Worm (Caenorhabditis elegans) whole organism, early embryonic: ENCODE data around the gene fbxb-6.

Experiments used
- B0310.2 ChIP-seq: sonication (generic microtip); optimal IDR thresholded peaks from 2 replicates; lab custom pipeline; 2016; ENCODE audit warnings: mild to moderate bottlenecking, missing genetic modification characterization, missing compliant biosample characterization
- F13C5.2 ChIP-seq: sonication (generic microtip); optimal IDR thresholded peaks from 2 replicates; lab custom pipeline; 2017; ENCODE audit warnings: mild to moderate bottlenecking, missing genetic modification characterization, inconsistent platforms, missing compliant biosample characterization
- ama-1 ChIP-seq: fragments of 150-350 bp; optimal IDR thresholded peaks from 2 replicates; lab custom pipeline; 2014
- ceh-36 ChIP-seq: sonication (generic microtip); optimal IDR thresholded peaks from 2 replicates; lab custom pipeline; 2016; ENCODE audit warnings: missing genetic modification characterization, inconsistent platforms, missing compliant biosample characterization
- hnd-1 ChIP-seq: sonication (generic microtip); optimal IDR thresholded peaks from 2 replicates; lab custom pipeline; 2016; ENCODE audit warnings: missing genetic modification characterization, missing compliant biosample characterization
- pes-1 ChIP-seq: fragments of 200-800 bp; sonication (Bioruptor generic); IDR thresholded peaks from 2 replicates; pipeline ENCODE4 v1.3.6; 2022; ENCODE audit warnings: missing genetic modification reagents, missing genetic modification characterization, missing compliant biosample characterization
- scrt-1 ChIP-seq: fragments of 200-800 bp; sonication (Bioruptor generic); IDR thresholded peaks from 2 replicates; pipeline ENCODE4 v1.3.6; 2022; ENCODE audit warnings: missing genetic modification characterization, missing compliant biosample characterization
- tbx-11 ChIP-seq: fragments of 200-800 bp; sonication (Bioruptor generic); IDR thresholded peaks from 2 replicates; pipeline ENCODE4 v1.3.6; 2022; ENCODE audit warnings: missing genetic modification characterization, missing compliant biosample characterization
- tra-4 ChIP-seq: sonication (generic microtip); optimal IDR thresholded peaks from 2 replicates; lab custom pipeline; 2017; ENCODE audit warnings: missing genetic modification characterization, missing compliant biosample characterization

DNA sequence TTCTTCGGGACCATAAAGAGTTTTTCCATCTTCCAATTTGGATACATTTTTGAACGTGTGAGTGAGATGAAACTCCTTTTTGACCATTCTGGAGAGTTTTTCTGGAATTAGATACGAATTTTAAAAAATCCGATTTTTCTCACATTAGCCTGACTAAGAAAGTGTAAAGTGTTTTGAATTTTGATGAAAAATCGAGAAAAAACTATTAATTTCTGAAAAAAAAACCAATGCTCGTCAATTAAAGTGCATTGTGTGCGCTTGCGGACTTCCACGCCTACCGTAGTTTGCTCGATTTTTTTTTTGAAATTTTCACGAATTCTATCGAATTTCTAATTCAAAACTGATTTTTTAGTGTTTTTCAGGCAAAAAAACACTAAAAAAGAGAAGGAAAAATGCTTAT, 35.9 kb upstream of the fbxb-6 start, which contains the start of gene bath-1:
- TF ChIP-seq ama-1 (lab: Kevin White, UChicago) (no peak), hnd-1 (tag; lab: Kevin White, UChicago) (no peak), scrt-1 (GFP tag; lab: Robert Waterston, UW) (no peak), ceh-36 (tag; lab: Kevin White, UChicago) (no peak), B0310.2 (no peak), F13C5.2 (no peak), tra-4 (tag; lab: Kevin White, UChicago) (no peak), pes-1 (GFP tag; lab: Robert Waterston, UW) (no peak), tbx-11 (no peak)
